Worm (Caenorhabditis elegans): Measurements from ENCODE around the gene E02H1.5.
A peak's percentile ranks its signal among the peaks of the same experiment; 100 is the strongest.

E02H1.5 gene

DNA sequence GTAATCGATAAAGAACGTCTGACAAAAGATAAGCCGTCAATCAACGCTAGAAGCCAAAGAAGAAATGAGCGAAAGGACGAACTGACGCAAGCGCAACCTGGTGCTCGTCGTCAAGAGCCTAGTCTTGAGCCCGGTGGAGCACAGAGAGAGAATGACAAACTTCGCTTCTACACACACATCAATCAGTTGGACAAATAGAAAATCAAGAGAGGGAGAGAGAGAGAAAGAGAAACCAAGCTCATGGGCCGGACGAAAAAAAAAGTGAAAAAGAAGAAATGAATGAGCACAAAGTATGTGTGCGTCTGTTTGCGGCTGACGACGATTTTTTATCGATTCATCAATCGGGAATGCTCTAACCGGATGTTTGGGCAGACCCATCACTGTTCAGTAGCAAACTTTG lies 26.1 kb downstream of the E02H1.5 start (continued):
- no peak for TF ChIP-seq nhr-25 (tag; optimal IDR thresholded peaks at IDR 0.05; ENCODE audit: borderline replicate concordance, insufficient read depth)
- TF ChIP-seq spr-3 (GFP tag; optimal IDR thresholded peaks at IDR 0.05), result no peak
- no peak for TF ChIP-seq zag-1 (tag; optimal IDR thresholded peaks at IDR 0.05)
- TF ChIP-seq T20F7.1 (GFP tag; optimal IDR thresholded peaks at IDR 0.05), result no peak
- TF ChIP-seq lin-1 (GFP tag; IDR thresholded peaks at IDR 0.05), result no peak
- TF ChIP-seq snpc-4 (tag; optimal IDR thresholded peaks at IDR 0.05), result no peak
- TF ChIP-seq Y48G9A.11 (GFP tag; IDR thresholded peaks at IDR 0.05), result no peak
- no peak for TF ChIP-seq tag-97 (GFP tag; IDR thresholded peaks at IDR 0.05)
- no peak for TF ChIP-seq mep-1 (tag; optimal IDR thresholded peaks at IDR 0.05)
- no peak for TF ChIP-seq F26F4.8 (GFP tag; conservative IDR thresholded peaks at IDR 0.05)
- TF ChIP-seq tra-1 (GFP tag; IDR thresholded peaks at IDR 0.05), result no peak
- TF ChIP-seq dpl-1 (GFP tag; optimal IDR thresholded peaks at IDR 0.05), result no peak
- no peak for TF ChIP-seq ceh-62 (tag; optimal IDR thresholded peaks at IDR 0.05)
- TF ChIP-seq jun-1 (tag; optimal IDR thresholded peaks at IDR 0.05), result no peak
- TF ChIP-seq zfp-3 (GFP tag; conservative IDR thresholded peaks at IDR 0.05), result no peak
- no peak for TF ChIP-seq ztf-7 (tag; optimal IDR thresholded peaks at IDR 0.05)
- TF ChIP-seq zfp-2 (tag; optimal IDR thresholded peaks at IDR 0.05), result no peak
- TF ChIP-seq F10B5.3 (tag; optimal IDR thresholded peaks at IDR 0.05), result no peak
- TF ChIP-seq ceh-44 (GFP tag; IDR thresholded peaks at IDR 0.05), result no peak
- TF ChIP-seq pqm-1 (tag; optimal IDR thresholded peaks at IDR 0.05), result no peak
- no peak for TF ChIP-seq attf-4 (tag; optimal IDR thresholded peaks at IDR 0.05)
- no peak for TF ChIP-seq ZK337.2 (GFP tag; IDR thresholded peaks at IDR 0.05)
- TF ChIP-seq gei-8 (GFP tag; optimal IDR thresholded peaks at IDR 0.05), result no peak
- TF ChIP-seq ceh-82 (tag; optimal IDR thresholded peaks at IDR 0.05), result no peak
- no peak for TF ChIP-seq nhr-41 (GFP tag; IDR thresholded peaks at IDR 0.05)
- no peak for TF ChIP-seq zip-11 (GFP tag; IDR thresholded peaks at IDR 0.05)

DNA sequence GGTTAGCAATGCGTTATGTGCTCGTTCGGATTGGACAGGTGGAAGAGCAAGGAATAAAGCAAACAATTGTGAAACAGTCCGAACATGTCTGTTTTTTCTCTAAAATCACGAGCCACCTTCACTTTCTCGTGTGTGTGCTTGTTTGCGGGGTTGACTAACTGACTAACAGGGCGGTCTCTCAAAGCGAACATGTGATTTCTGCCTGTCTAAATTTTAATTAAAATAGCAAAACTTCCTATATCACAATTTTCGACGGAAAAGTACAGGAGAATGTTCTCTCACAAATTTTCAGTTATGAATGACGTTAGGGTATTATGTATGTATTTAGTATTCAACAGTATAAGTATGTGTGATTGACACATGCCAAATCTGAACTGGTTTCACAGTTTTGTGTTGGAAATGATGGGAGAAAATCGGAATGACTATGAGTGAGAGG lies 26.9 kb downstream of the E02H1.5 start:
- TF ChIP-seq lin-1 (GFP tag; IDR thresholded peaks at IDR 0.05) (peak; percentile 28; the same call in 1 of the 2 replicates), madf-5 (GFP tag; IDR thresholded peaks at IDR 0.05) (no peak), skn-1 (tag; optimal IDR thresholded peaks at IDR 0.05) (no peak), ceh-32 (tag; optimal IDR thresholded peaks at IDR 0.05; ENCODE audit: poor library complexity) (no peak), aly-2 (tag; optimal IDR thresholded peaks at IDR 0.05) (no peak), rbr-2 (tag; optimal IDR thresholded peaks at IDR 0.05) (no peak), lin-13 (GFP tag; optimal IDR thresholded peaks at IDR 0.05) (no peak), nhr-237 (tag; optimal IDR thresholded peaks at IDR 0.05) (no peak), nhr-11 (tag; optimal IDR thresholded peaks at IDR 0.05) (peak; percentile 22), F10B5.3 (tag; optimal IDR thresholded peaks at IDR 0.05) (no peak), F44E2.7 (GFP tag; IDR thresholded peaks at IDR 0.05) (no peak), attf-4 (tag; optimal IDR thresholded peaks at IDR 0.05) (no peak), F26F4.8 (GFP tag; conservative IDR thresholded peaks at IDR 0.05) (no peak), php-3 (GFP tag; IDR thresholded peaks at IDR 0.05) (no peak), zip-11 (GFP tag; IDR thresholded peaks at IDR 0.05) (no peak), nhr-111 (GFP tag; optimal IDR thresholded peaks at IDR 0.05) (no peak), ces-1 (GFP tag; optimal IDR thresholded peaks at IDR 0.05) (no peak), zip-2 (tag; optimal IDR thresholded peaks at IDR 0.05) (no peak), nhr-41 (GFP tag; IDR thresholded peaks at IDR 0.05) (no peak), gei-8 (GFP tag; optimal IDR thresholded peaks at IDR 0.05) (no peak), ceh-82 (tag; optimal IDR thresholded peaks at IDR 0.05) (no peak), lsy-2 (tag; optimal IDR thresholded peaks at IDR 0.05) (no peak), Y105C5A.15 (GFP tag; IDR thresholded peaks at IDR 0.05) (no peak), nhr-6 (tag; optimal IDR thresholded peaks at IDR 0.05) (no peak), nhr-77 (tag; optimal IDR thresholded peaks at IDR 0.05) (no peak), spr-1 (tag; optimal IDR thresholded peaks at IDR 0.05) (no peak), F37D6.2 (tag; optimal IDR thresholded peaks at IDR 0.05) (no peak), lin-15B (tag; optimal IDR thresholded peaks at IDR 0.05) (no peak), ceh-20 (GFP tag; IDR thresholded peaks at IDR 0.05) (no peak), sdz-12 (GFP tag; optimal IDR thresholded peaks at IDR 0.05) (no peak), dmd-9 (GFP tag; IDR thresholded peaks at IDR 0.05) (no peak), nhr-102 (tag; optimal IDR thresholded peaks at IDR 0.05) (peak; percentile 1), Y75B8A.6 (GFP tag; IDR thresholded peaks at IDR 0.05) (no peak), lim-7 (GFP tag; IDR thresholded peaks at IDR 0.05) (no peak)

Data from whole organism, L4 larva.